Fruit fly (Drosophila melanogaster) whole organism, pupa: Measurements from ENCODE around the gene dlp.

ENCODE experiments used
- CG10348 ChIP-seq: fragments of 200-800 bp; sonication (Bioruptor generic); IDR thresholded peaks from 2 replicates; pipeline ENCODE4 v1.3.6; 2022; ENCODE audit warnings: missing biosample characterization, missing genetic modification characterization
- CG12605 ChIP-seq: fragments of 200-800 bp; sonication (Bioruptor generic); IDR thresholded peaks from 2 replicates; pipeline ENCODE4 v1.3.6; 2022; ENCODE audit warnings: missing biosample characterization, missing genetic modification characterization
- CG13204 ChIP-seq: fragments of 200-800 bp; sonication (Bioruptor generic); optimal IDR thresholded peaks from 2 replicates; lab custom pipeline; 2018; ENCODE audit warnings: missing biosample characterization, mild to moderate bottlenecking, missing genetic modification characterization, moderate library complexity
- CG14655 ChIP-seq: fragments of 200-800 bp; sonication (Bioruptor generic); optimal IDR thresholded peaks from 3 replicates; lab custom pipeline; 2017; ENCODE audit warnings: mild to moderate bottlenecking, missing biosample characterization, missing genetic modification reagents, missing genetic modification characterization
- CG15710 ChIP-seq: fragments of 200-800 bp; sonication (Bioruptor generic); optimal IDR thresholded peaks from 2 replicates; lab custom pipeline; 2018; ENCODE audit warnings: missing biosample characterization, mild to moderate bottlenecking, missing genetic modification characterization, moderate library complexity
- CG32121 ChIP-seq: fragments of 200-800 bp; sonication (Bioruptor generic); IDR thresholded peaks from 2 replicates; pipeline ENCODE4 v1.3.6; 2022; ENCODE audit warnings: missing biosample characterization, missing genetic modification characterization
- CG34367 ChIP-seq: fragments of 200-800 bp; sonication (Bioruptor generic); optimal IDR thresholded peaks from 2 replicates; lab custom pipeline; 2018; ENCODE audit warnings: missing biosample characterization, mild to moderate bottlenecking, missing genetic modification characterization
- CG4496 ChIP-seq: fragments of 200-800 bp; sonication (Bioruptor generic); IDR thresholded peaks from 3 replicates; pipeline ENCODE4 v1.3.6; 2022; ENCODE audit warnings: missing biosample characterization, missing genetic modification characterization
- CG8301 ChIP-seq: fragments of 200-800 bp; sonication (Bioruptor generic); optimal IDR thresholded peaks from 2 replicates; lab custom pipeline; 2018; ENCODE audit warnings: missing biosample characterization, mild to moderate bottlenecking, missing genetic modification characterization
- EcR ChIP-seq: fragments of 200-800 bp; sonication (Bioruptor generic); optimal IDR thresholded peaks from 3 replicates; lab custom pipeline; 2019; ENCODE audit warnings: missing biosample characterization, missing genetic modification characterization, mild to moderate bottlenecking, moderate library complexity, missing genetic modification reagents
- Ets98B ChIP-seq: fragments of 200-800 bp; sonication (Bioruptor generic); IDR thresholded peaks from 2 replicates; pipeline ENCODE4 v1.3.6; 2022; ENCODE audit warnings: missing biosample characterization, missing genetic modification characterization
- Pif1A ChIP-seq: fragments of 200-800 bp; sonication (Bioruptor generic); optimal IDR thresholded peaks from 3 replicates; lab custom pipeline; 2016; ENCODE audit warnings: missing biosample characterization, missing genetic modification characterization
- Pif1B ChIP-seq: fragments of 200-800 bp; sonication (Bioruptor generic); optimal IDR thresholded peaks from 3 replicates; lab custom pipeline; 2016; ENCODE audit warnings: missing biosample characterization, missing genetic modification characterization
- rn ChIP-seq: fragments of 200-800 bp; sonication (Bioruptor generic); IDR thresholded peaks from 2 replicates; pipeline ENCODE4 v1.3.6; 2022; ENCODE audit warnings: missing biosample characterization, missing genetic modification characterization

dm6 chr3L:14610458-14610857, 21.9 kb upstream of the dlp start:
- TF ChIP-seq EcR (GFP tag; lab: Kevin White, UChicago): no peak
- TF ChIP-seq Pif1B (GFP tag; lab: Kevin White, UChicago): peak; percentile 22
- no peak for TF ChIP-seq CG10348 (GFP tag; lab: Robert Waterston, UW)
- peak; percentile 59 for TF ChIP-seq CG14655 (GFP tag; lab: Kevin White, UChicago)
- no peak for TF ChIP-seq CG12605 (GFP tag; lab: Robert Waterston, UW)
- TF ChIP-seq CG8301 (tag; lab: Kevin White, UChicago): peak; percentile 24
- no peak for TF ChIP-seq rn (GFP tag; lab: Robert Waterston, UW)
- peak; percentile 73 for TF ChIP-seq CG34367 (tag; lab: Kevin White, UChicago)
- TF ChIP-seq CG32121: no peak
- TF ChIP-seq Ets98B (GFP tag; lab: Robert Waterston, UW): no peak
- 0 out of 3 replicates have a peak, but pooled peaks have one; percentile 4 for TF ChIP-seq CG4496 (GFP tag; lab: Robert Waterston, UW)
- no peak for TF ChIP-seq CG13204 (GFP tag; lab: Kevin White, UChicago)
- peak; percentile 18 for TF ChIP-seq Pif1A (GFP tag; lab: Kevin White, UChicago)
- peak; percentile 76 for TF ChIP-seq CG15710 (tag; lab: Kevin White, UChicago)
